Fruit fly (Drosophila melanogaster) S2 (cell line): ENCODE data around the gene IleRS-m.

Experiments used
- CG8478 ChIP-seq: fragments of >200 bp; optimal IDR thresholded peaks from 2 replicates; lab custom pipeline; 2018
- CTCF ChIP-seq, 2 experiments: fragments of >200 bp; optimal IDR thresholded peaks; 2 replicates each; lab custom pipeline; 2018

IleRS-m gene

DNA sequence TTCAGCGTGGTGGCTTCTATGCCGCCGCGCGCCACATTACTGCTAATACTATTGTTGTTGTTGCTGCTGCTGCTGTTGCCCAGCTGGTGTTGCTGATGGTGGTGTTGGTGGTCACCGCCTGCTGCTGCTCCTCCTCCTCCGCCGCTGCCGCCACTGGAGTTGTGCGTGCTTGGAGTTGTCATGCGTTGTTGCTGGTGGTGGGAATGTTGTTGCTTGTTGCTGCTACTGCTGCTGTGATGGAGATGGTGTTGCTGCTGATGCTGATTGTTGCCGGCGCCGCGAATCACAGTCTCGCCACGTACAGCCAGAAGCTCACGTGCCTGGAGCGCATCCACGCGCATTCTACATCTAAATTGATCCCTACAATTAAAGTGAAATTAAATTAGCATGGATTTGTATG, 41.5 kb downstream of the IleRS-m start:
- TF ChIP-seq CTCF (optimal IDR thresholded peaks at IDR 0.05; lab: Kevin White, UChicago) = no peak
- no peak for TF ChIP-seq CG8478 (lab: Kevin White, UChicago)

dm6 chr3L:16143685-16144539, 43.8 kb downstream of the IleRS-m start, which contains the start of gene CG32152:
CG32152 (minus strand) TSS chr3L:16144036.
- TF ChIP-seq CG8478 (lab: Kevin White, UChicago) (no peak), CTCF (optimal IDR thresholded peaks at IDR 0.05; lab: Kevin White, UChicago) (no peak)

dm6 chr3L:16145282-16145681, 45.2 kb downstream of the IleRS-m start:
- TF ChIP-seq CTCF (optimal IDR thresholded peaks at IDR 0.05; lab: Kevin White, UChicago) (no peak), CG8478 (lab: Kevin White, UChicago) (no peak)

DNA sequence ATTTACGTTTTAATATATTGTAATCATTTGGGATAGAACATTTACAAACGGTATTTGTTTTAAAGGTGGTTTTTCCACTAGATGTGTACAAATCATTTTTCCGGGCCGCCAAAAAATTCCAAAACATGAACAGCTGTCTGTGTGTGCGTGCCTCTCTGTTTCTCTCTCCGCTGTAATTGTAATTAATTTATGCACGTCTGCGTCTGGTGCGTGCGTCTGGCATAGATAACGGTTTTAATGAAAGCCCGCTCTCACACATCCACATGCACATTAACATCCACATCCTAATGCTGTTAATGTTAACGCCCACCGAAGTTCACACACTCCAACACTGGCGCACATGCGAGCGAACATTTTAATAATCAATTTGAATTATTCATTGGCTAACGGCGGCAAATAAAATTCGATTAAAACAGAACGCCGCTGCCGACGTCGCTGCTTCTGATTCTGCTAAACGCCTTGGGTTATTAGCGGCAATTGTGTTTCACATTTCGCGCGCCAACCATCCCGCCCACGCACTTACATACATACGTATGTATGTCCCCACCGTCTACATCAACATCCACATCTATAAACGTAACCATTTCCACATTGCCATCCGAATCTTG, 46.0 kb downstream of the IleRS-m start:
- TF ChIP-seq CG8478 (lab: Kevin White, UChicago) (no peak), CTCF (optimal IDR thresholded peaks at IDR 0.05; lab: Kevin White, UChicago) (no peak)

DNA sequence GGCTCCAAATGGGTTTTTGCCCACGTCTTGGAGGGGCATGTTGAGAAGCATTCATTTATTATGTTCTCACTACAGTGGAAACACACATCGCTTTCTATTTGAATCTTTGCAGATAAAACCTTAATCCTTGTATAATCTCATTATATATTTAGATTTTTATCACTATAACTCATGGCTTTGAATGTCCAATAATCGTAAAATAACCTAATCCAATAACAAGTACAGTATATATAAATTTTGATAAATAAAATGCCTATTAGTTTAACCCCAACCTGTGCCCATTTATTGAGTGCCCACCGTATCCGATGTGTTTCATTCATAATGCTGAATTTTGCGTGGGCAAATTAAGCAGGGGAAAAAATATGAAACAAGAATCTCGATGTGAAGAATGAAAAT, 46.5 kb downstream of the IleRS-m start:
- TF ChIP-seq CTCF (optimal IDR thresholded peaks at IDR 0.05; lab: Kevin White, UChicago) (no peak), CG8478 (lab: Kevin White, UChicago) (no peak)

dm6 chr3L:16147325-16147724, 47.2 kb downstream of the IleRS-m start:
- TF ChIP-seq CG8478 (lab: Kevin White, UChicago) = no peak

DNA sequence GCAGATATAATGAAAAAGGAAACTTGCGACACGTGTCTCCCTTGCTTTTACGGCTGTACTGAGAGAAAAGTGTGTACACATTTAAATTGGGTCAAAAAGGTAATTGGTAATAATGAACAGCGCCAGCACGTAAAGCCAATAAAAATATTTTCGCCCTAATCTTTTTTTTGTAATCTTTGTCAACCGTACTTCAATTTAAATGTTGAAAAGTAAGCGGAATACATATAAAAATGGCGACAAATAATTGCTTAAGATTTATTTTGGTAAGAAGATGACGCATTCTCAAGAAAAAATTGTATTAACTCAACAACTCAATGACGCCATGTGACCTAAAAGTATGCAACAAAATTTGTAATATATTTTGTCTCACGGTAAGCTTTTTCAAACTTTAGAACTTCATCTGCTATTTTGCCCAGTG, 47.7 kb downstream of the IleRS-m start:
- TF ChIP-seq CTCF (optimal IDR thresholded peaks at IDR 0.05; lab: Kevin White, UChicago) = no peak
- no peak for TF ChIP-seq CG8478 (lab: Kevin White, UChicago)

DNA sequence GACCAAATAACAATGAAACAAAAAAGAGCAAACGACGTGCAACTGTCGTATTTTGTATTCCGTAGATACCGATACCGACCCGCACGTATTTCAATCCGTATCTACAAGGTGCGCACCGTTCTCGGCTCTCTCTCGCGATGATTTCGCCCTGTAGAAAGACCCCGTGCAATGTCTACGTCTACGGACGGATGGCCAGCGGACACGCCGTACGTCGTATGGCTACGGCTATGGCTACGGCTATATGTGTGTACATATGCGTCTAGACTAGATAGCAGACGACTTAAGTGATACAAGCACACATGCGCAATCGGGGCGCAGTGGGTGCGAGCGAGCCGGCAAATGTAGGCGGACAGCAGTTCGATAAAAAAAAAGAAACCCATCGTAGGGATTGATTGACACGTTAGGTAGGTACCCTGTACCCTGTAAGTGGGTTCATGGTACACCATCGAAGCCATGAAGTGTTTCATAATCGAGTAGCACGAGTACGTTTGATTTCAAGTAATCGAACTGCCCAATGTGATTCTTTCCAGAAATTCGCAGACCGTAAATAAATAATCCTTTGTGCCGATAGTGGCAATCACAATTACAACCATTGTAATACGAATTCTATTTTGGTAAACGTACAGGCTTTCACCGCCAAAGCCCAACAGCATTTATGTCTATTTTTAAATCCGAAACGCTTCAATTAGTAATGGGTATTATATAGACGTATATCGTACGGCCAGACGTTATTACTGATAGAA, 49.5 kb downstream of the IleRS-m start:
- no peak for TF ChIP-seq CG8478 (lab: Kevin White, UChicago)
- TF ChIP-seq CTCF (optimal IDR thresholded peaks at IDR 0.05; lab: Kevin White, UChicago) = no peak

DNA sequence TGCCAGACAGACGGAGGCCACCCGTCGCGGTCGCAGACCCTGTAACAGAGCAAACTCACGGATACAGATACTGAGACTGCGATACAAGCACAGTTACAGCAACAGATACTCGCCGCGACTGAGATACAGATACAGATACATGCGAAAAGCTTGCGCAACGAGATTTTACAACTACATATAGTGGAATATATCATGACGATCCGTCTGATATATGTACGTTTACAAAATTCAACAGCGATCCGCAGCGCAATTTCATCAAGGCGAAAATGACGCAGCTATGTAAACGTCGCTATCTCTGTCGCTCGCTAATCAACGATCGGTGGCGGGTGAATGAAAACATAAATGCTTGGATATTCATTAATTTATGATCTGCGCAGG, 50.1 kb downstream of the IleRS-m start:
- TF ChIP-seq CG8478 (lab: Kevin White, UChicago) (no peak), CTCF (optimal IDR thresholded peaks at IDR 0.05; lab: Kevin White, UChicago) (no peak)

dm6 chr3L:16150850-16151515, 50.9 kb downstream of the IleRS-m start:
- no peak for TF ChIP-seq CTCF (optimal IDR thresholded peaks at IDR 0.05; lab: Kevin White, UChicago)
- no peak for TF ChIP-seq CG8478 (lab: Kevin White, UChicago)

DNA sequence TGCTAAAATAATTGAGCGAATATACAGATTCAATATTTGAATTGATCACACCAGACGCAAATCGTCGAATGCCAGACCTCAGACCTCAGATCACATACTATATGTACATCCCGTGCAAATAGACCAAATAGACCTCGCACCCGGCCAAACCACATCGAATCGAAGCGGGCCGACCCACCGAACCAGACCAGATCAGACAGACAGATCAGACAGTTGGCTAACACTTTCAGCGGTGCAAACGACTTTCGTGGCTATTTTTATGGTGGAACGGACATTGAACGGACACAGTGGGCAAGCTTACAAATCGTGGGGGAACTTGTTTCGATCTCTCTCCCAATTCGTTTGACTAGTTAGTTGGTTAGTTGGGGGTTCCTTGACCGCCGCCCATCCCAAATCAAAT, 51.7 kb downstream of the IleRS-m start:
- no peak for TF ChIP-seq CG8478 (lab: Kevin White, UChicago)
- no peak for TF ChIP-seq CTCF (optimal IDR thresholded peaks at IDR 0.05; lab: Kevin White, UChicago)
